Worm (Caenorhabditis elegans) whole organism, mixed stage, embryonic: Measurements from ENCODE around the gene H28G03.3.
A peak's percentile ranks its signal among the peaks of the same experiment; 100 is the strongest.

ENCODE experiments used
- M03D4.4 ChIP-seq: sonication (generic microtip); optimal IDR thresholded peaks from 2 replicates; lab custom pipeline; 2017; ENCODE audit warnings: mild to moderate bottlenecking, missing genetic modification characterization, missing compliant biosample characterization
- bed-3 ChIP-seq: fragments of 200-800 bp; sonication (Bioruptor generic); optimal IDR thresholded peaks from 3 replicates; lab custom pipeline; 2018; ENCODE audit warnings: mild to moderate bottlenecking, missing genetic modification characterization, moderate library complexity, missing compliant biosample characterization
- blmp-1 ChIP-seq: fragments of 150-350 bp; optimal IDR thresholded peaks from 2 replicates; lab custom pipeline; 2014; ENCODE audit warnings: missing biosample characterization, missing genetic modification characterization
- ceh-39 ChIP-seq: fragments of 150-350 bp; optimal IDR thresholded peaks from 2 replicates; lab custom pipeline; 2014; ENCODE audit warnings: missing biosample characterization, missing genetic modification characterization
- ceh-43 ChIP-seq: fragments of 200-800 bp; sonication (Bioruptor generic); optimal IDR thresholded peaks from 2 replicates; lab custom pipeline; 2018; ENCODE audit warnings: mild to moderate bottlenecking, missing genetic modification characterization, moderate library complexity, missing compliant biosample characterization
- ces-1 ChIP-seq: fragments of 150-350 bp; optimal IDR thresholded peaks from 2 replicates; lab custom pipeline; 2014; ENCODE audit warnings: missing biosample characterization, missing genetic modification reagents, missing genetic modification characterization
- cnd-1 ChIP-seq: fragments of 200-800 bp; sonication (Bioruptor generic); optimal IDR thresholded peaks from 2 replicates; lab custom pipeline; 2018; ENCODE audit warnings: mild to moderate bottlenecking, missing genetic modification characterization, missing compliant biosample characterization
- drap-1 ChIP-seq: fragments of 200-800 bp; sonication (Bioruptor generic); optimal IDR thresholded peaks from 3 replicates; lab custom pipeline; 2018; ENCODE audit warnings: mild to moderate bottlenecking, missing genetic modification characterization, missing compliant biosample characterization
- elt-1 ChIP-seq: sonication (generic microtip); optimal IDR thresholded peaks from 2 replicates; lab custom pipeline; 2017; ENCODE audit warnings: missing genetic modification characterization, mild to moderate bottlenecking, missing compliant biosample characterization, antibody characterized with exemption, moderate library complexity, borderline replicate concordance; ENCODE audit not compliant: insufficient read depth
- elt-3 ChIP-seq: fragments of 150-350 bp; optimal IDR thresholded peaks from 2 replicates; lab custom pipeline; 2014; ENCODE audit warnings: missing biosample characterization, missing genetic modification characterization
- flh-1 ChIP-seq: fragments of 200-800 bp; sonication (Bioruptor generic); optimal IDR thresholded peaks from 2 replicates; lab custom pipeline; 2018; ENCODE audit warnings: mild to moderate bottlenecking, missing genetic modification characterization, moderate library complexity, missing compliant biosample characterization
- ham-2 ChIP-seq: fragments of 200-800 bp; sonication (Bioruptor generic); optimal IDR thresholded peaks from 2 replicates; lab custom pipeline; 2018; ENCODE audit warnings: mild to moderate bottlenecking, missing genetic modification characterization, missing compliant biosample characterization
- lin-13 ChIP-seq: fragments of 150-350 bp; optimal IDR thresholded peaks from 2 replicates; lab custom pipeline; 2014; ENCODE audit warnings: missing biosample characterization, missing genetic modification characterization
- lin-32 ChIP-seq: fragments of 200-800 bp; sonication (Bioruptor generic); optimal IDR thresholded peaks from 2 replicates; lab custom pipeline; 2018; ENCODE audit warnings: mild to moderate bottlenecking, missing genetic modification characterization, missing compliant biosample characterization
- lsy-2 ChIP-seq: fragments of 150-350 bp; optimal IDR thresholded peaks from 2 replicates; lab custom pipeline; 2014; ENCODE audit warnings: missing biosample characterization, missing genetic modification characterization
- mab-5 ChIP-seq: fragments of 150-350 bp; optimal IDR thresholded peaks from 2 replicates; lab custom pipeline; 2014; ENCODE audit warnings: missing biosample characterization, missing genetic modification characterization
- mep-1 ChIP-seq: fragments of 150-350 bp; optimal IDR thresholded peaks from 2 replicates; lab custom pipeline; 2017; ENCODE audit warnings: missing biosample characterization, missing genetic modification reagents, missing genetic modification characterization, inconsistent platforms
- mls-2 ChIP-seq: sonication (generic microtip); optimal IDR thresholded peaks from 2 replicates; lab custom pipeline; 2016; ENCODE audit warnings: mild to moderate bottlenecking, missing genetic modification characterization, moderate library complexity, missing compliant biosample characterization
- nhr-12 ChIP-seq: fragments of 150-350 bp; optimal IDR thresholded peaks from 2 replicates; lab custom pipeline; 2014; ENCODE audit warnings: missing biosample characterization, missing genetic modification characterization
- nhr-2 ChIP-seq: fragments of 150-350 bp; optimal IDR thresholded peaks from 2 replicates; lab custom pipeline; 2014; ENCODE audit warnings: missing biosample characterization, missing genetic modification characterization
- nhr-237 ChIP-seq: fragments of 150-350 bp; optimal IDR thresholded peaks from 2 replicates; lab custom pipeline; 2014; ENCODE audit warnings: missing biosample characterization, missing genetic modification characterization
- nhr-28 ChIP-seq: fragments of 150-350 bp; optimal IDR thresholded peaks from 2 replicates; lab custom pipeline; 2014; ENCODE audit warnings: missing biosample characterization, missing genetic modification characterization
- nhr-76 ChIP-seq: sonication (generic microtip); optimal IDR thresholded peaks from 2 replicates; lab custom pipeline; 2017; ENCODE audit warnings: missing biosample characterization, missing genetic modification characterization
- pha-4 ChIP-seq: fragments of 150-350 bp; optimal IDR thresholded peaks from 2 replicates; lab custom pipeline; 2018; ENCODE audit warnings: missing biosample characterization, missing genetic modification reagents, missing genetic modification characterization
- sem-2 ChIP-seq: fragments of 200-800 bp; sonication (Bioruptor generic); optimal IDR thresholded peaks from 2 replicates; lab custom pipeline; 2018; ENCODE audit warnings: mild to moderate bottlenecking, missing genetic modification characterization, missing compliant biosample characterization
- snpc-4 ChIP-seq: fragments of 150-350 bp; optimal IDR thresholded peaks from 2 replicates; lab custom pipeline; 2014; ENCODE audit warnings: missing biosample characterization, missing genetic modification characterization
- sptf-1 ChIP-seq: sonication (generic microtip); optimal IDR thresholded peaks from 2 replicates; lab custom pipeline; 2017; ENCODE audit warnings: mild to moderate bottlenecking, missing genetic modification characterization, moderate library complexity, missing compliant biosample characterization
- tbx-8 ChIP-seq: fragments of 200-800 bp; sonication (Bioruptor generic); optimal IDR thresholded peaks from 2 replicates; lab custom pipeline; 2018; ENCODE audit warnings: mild to moderate bottlenecking, missing genetic modification characterization, moderate library complexity, missing compliant biosample characterization
- unc-120 ChIP-seq: sonication (generic microtip); optimal IDR thresholded peaks from 2 replicates; lab custom pipeline; 2017; ENCODE audit warnings: missing genetic modification characterization, missing compliant biosample characterization; ENCODE audit not compliant: poor library complexity, severe bottlenecking
- unc-39 ChIP-seq: fragments of 150-350 bp; optimal IDR thresholded peaks from 2 replicates; lab custom pipeline; 2014; ENCODE audit warnings: missing biosample characterization, missing genetic modification characterization
- unc-62 ChIP-seq: fragments of 150-350 bp; optimal IDR thresholded peaks from 2 replicates; lab custom pipeline; 2014; ENCODE audit warnings: missing biosample characterization, missing genetic modification reagents, missing genetic modification characterization
- zip-8 ChIP-seq: fragments of 150-350 bp; optimal IDR thresholded peaks from 2 replicates; lab custom pipeline; 2014; ENCODE audit warnings: missing biosample characterization, missing genetic modification characterization
- ztf-11 ChIP-seq: fragments of 150-350 bp; optimal IDR thresholded peaks from 2 replicates; lab custom pipeline; 2014; ENCODE audit warnings: missing biosample characterization, missing genetic modification characterization

Gene H28G03.3

DNA sequence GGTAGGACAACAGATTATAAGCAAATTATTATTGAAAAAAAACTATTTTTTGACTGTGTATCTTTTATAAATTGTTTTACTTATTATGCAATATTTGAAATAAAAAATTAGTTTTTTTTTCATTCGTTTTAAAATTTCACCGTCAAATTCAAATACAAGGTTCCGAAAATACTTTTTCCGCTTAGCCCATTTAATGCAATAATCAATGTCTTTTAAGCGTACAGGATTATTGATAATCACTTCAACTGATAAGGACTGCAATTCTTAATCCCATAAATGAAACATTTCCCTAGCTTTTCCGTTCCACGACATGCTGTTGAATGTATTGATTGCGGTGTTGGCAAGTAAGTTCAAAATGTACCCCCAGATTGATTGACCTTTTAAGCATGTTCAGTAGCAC, 30.8 kb upstream of the H28G03.3 start, which contains the start of gene nspg-12:
Gene nspg-12 (plus strand): TSS at position 301 of the 400 bp plus-strand sequence.
- no peak for TF ChIP-seq cnd-1 (tag; lab: Kevin White, UChicago)
- TF ChIP-seq pha-4 (tag; lab: Kevin White, UChicago) = no peak
- no peak for TF ChIP-seq snpc-4
- no peak for TF ChIP-seq unc-39 (tag; lab: Kevin White, UChicago)
- no peak for TF ChIP-seq ces-1 (GFP tag; lab: Kevin White, UChicago)
- TF ChIP-seq nhr-28 (tag; lab: Kevin White, UChicago) = no peak
- TF ChIP-seq ham-2 = no peak
- TF ChIP-seq unc-62 (GFP tag; lab: Kevin White, UChicago) = no peak
- no peak for TF ChIP-seq nhr-2 (tag; lab: Kevin White, UChicago)
- no peak for TF ChIP-seq lsy-2 (tag; lab: Kevin White, UChicago)
- no peak for TF ChIP-seq zip-8 (tag; lab: Kevin White, UChicago)
- no peak for TF ChIP-seq sptf-1 (tag; lab: Kevin White, UChicago)
- TF ChIP-seq nhr-237 (tag; lab: Kevin White, UChicago) = no peak
- no peak for TF ChIP-seq M03D4.4 (tag; lab: Kevin White, UChicago)
- no peak for TF ChIP-seq nhr-12
- no peak for TF ChIP-seq ceh-43 (GFP tag; lab: Kevin White, UChicago)
- TF ChIP-seq blmp-1 (tag; lab: Kevin White, UChicago) = no peak
- TF ChIP-seq lin-13 (tag; lab: Kevin White, UChicago) = no peak
- no peak for TF ChIP-seq ceh-39

DNA sequence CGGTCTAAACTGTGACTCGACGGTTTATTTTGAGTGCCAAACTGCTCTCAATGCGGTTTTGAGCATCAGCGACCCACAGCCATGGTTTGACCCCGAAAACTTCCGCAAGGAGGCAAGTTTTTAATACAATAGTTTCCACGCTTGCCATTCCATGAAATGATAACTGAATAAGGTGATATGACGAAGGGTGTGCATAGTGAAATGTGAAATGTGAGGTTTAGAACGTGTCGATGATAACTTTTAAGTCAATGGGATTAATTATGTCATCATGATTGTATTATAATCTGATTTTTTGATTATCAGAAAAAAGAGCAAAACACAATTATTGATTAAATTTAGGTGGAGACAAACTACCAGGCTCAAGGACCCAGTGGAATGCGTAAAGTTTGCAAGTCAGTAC, 29.2 kb upstream of the H28G03.3 start:
- TF ChIP-seq nhr-28 (tag; lab: Kevin White, UChicago) (no peak), unc-120 (no peak), unc-39 (tag; lab: Kevin White, UChicago) (no peak), elt-1 (tag; lab: Kevin White, UChicago) (no peak), flh-1 (GFP tag; lab: Kevin White, UChicago) (no peak), tbx-8 (GFP tag; lab: Kevin White, UChicago) (no peak), ceh-39 (no peak)

DNA sequence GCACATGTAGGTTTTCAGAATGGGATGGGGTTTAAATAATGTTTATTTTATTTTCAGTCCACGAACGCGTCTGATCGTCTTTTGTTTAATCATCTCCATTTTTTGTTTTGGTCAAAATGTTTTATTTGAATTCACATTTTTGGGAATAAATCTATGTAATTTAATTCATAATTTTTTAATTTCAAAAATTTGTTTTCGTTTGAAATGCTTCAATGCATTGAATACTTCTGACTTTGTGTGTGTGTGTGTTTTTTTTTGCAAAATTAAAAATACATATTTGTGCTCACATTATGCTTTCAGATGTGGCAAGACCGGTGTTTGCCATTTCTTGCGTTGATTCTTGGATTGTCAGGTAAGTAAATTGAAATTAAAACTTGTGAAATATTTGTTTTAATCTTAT, 28.7 kb upstream of the H28G03.3 start, which contains the start of gene nspg-13:
Gene nspg-13 (plus strand): TSS at position 301 of the 400 bp plus-strand sequence.
- no peak for TF ChIP-seq cnd-1 (tag; lab: Kevin White, UChicago)
- TF ChIP-seq lsy-2 (tag; lab: Kevin White, UChicago) = no peak
- TF ChIP-seq nhr-12 = no peak
- TF ChIP-seq M03D4.4 (tag; lab: Kevin White, UChicago) = no peak
- no peak for TF ChIP-seq nhr-237 (tag; lab: Kevin White, UChicago)
- TF ChIP-seq unc-120 = no peak
- no peak for TF ChIP-seq ceh-39
- no peak for TF ChIP-seq mab-5 (tag; lab: Kevin White, UChicago)
- no peak for TF ChIP-seq flh-1 (GFP tag; lab: Kevin White, UChicago)
- TF ChIP-seq sptf-1 (tag; lab: Kevin White, UChicago) = no peak
- no peak for TF ChIP-seq bed-3
- no peak for TF ChIP-seq ceh-43 (GFP tag; lab: Kevin White, UChicago)
- TF ChIP-seq unc-62 (GFP tag; lab: Kevin White, UChicago) = no peak
- TF ChIP-seq blmp-1 (tag; lab: Kevin White, UChicago) = no peak

DNA sequence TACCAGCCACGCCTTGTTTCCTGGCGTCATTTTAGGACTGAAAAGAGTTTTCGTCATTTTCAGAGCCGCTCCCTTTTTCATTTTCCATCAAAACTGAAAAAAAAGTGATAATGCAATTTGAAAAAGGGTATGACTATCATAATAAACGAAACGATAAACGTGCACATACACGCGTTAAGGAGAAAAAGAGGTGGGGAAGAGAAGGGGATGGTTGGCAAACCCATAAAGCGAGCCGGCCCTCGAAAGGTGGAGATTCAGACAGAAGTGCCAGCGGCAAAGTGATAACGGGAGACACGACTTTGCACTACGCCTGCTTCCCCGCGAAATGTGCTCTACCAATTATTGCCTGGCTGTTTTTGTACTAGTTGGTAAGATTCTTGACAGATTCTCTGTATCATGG, 26.6 kb upstream of the H28G03.3 start, which contains the start of gene nspg-14:
Gene nspg-14 (plus strand): TSS at position 250 of the 400 bp plus-strand sequence.
- TF ChIP-seq pha-4 (tag; lab: Kevin White, UChicago) (no peak), nhr-2 (tag; lab: Kevin White, UChicago) (no peak)

DNA sequence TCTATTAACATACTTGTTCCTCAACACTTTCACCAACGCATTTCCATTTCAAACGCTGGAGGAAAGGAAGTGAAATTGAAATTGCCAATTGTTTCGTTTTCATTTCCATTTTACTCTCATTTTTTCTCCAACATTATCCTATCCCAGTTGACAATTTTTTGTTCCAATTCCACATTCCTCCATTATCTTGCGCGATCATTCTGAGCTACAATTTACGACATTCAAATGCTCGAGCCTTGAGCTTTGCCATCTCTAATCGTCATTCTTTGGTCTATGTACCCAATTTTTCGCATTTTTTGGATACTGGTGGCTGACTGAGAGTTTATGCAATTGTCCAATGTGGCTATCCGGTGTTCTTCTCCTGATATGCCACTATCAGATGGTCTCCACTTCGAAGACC, 23.4 kb upstream of the H28G03.3 start, which contains the start of gene Y34B4A.10:
Gene Y34B4A.10 (plus strand): TSS at position 301 of the 400 bp plus-strand sequence.
- no peak for TF ChIP-seq mep-1
- no peak for TF ChIP-seq ceh-43 (GFP tag; lab: Kevin White, UChicago)
- no peak for TF ChIP-seq pha-4 (tag; lab: Kevin White, UChicago)
- no peak for TF ChIP-seq sptf-1 (tag; lab: Kevin White, UChicago)
- TF ChIP-seq, all 35 proteins: peak for 0

DNA sequence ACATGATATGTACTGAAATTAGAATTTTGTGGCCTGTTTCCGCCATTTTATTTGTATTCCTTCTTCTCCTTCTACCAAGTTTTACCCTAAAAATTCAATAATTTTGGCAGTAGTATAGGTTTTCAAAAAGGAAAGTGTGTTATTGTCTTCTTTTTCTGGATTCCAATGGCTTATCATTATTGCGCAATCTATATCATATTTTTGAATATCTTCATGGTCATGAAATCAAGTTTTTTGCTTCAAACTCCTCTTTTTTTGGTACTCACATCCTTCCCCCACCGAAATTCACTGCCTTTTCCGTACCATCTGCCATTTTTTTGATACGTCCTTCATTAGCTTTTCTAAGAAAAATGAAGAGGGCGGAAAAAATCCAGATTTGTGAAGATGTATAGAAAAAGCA, 22.6 kb upstream of the H28G03.3 start:
- peak; percentile 69 for TF ChIP-seq zip-8 (tag; lab: Kevin White, UChicago)
- TF ChIP-seq mab-5 (tag; lab: Kevin White, UChicago) = no peak

DNA sequence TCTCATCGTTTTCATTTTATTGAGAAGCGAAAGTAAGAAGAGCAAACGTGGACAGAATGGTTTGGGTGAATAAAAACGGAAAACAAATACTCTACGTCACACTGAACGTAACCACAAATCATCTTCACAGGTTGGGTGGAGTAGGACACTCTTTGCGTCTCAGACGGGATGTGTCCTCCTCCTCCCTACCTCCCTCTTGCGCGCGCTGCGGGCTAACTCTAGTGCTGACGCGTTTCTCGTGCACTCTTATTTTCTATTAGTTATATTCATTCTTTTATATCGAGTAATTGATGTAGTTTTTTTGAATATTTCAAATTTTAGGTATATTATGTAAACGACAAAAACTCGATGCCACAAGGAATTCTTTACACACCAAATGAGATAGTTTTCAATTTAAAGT, 17.9 kb upstream of the H28G03.3 start, which contains the start of gene Y34B4A.7:
Gene Y34B4A.7 (plus strand): TSS at position 297 of the 400 bp plus-strand sequence.
- no peak for TF ChIP-seq flh-1 (GFP tag; lab: Kevin White, UChicago)
- TF ChIP-seq ces-1 (GFP tag; lab: Kevin White, UChicago) = no peak
- no peak for TF ChIP-seq drap-1 (GFP tag; lab: Kevin White, UChicago)
- TF ChIP-seq lsy-2 (tag; lab: Kevin White, UChicago) = peak; percentile 39
- TF ChIP-seq ceh-39 = no peak
- TF ChIP-seq mep-1 = peak; percentile 23
- TF ChIP-seq mab-5 (tag; lab: Kevin White, UChicago) = no peak
- no peak for TF ChIP-seq ceh-43 (GFP tag; lab: Kevin White, UChicago)
- no peak for TF ChIP-seq elt-3 (tag; lab: Kevin White, UChicago)
- TF ChIP-seq cnd-1 (tag; lab: Kevin White, UChicago) = no peak
- no peak for TF ChIP-seq ztf-11
- TF ChIP-seq nhr-28 (tag; lab: Kevin White, UChicago) = no peak
- no peak for TF ChIP-seq lin-32 (GFP tag; lab: Kevin White, UChicago)
- TF ChIP-seq snpc-4 = no peak
- TF ChIP-seq bed-3 = no peak
- no peak for TF ChIP-seq mls-2 (tag; lab: Kevin White, UChicago)
- TF ChIP-seq nhr-76 (tag; lab: Kevin White, UChicago) = no peak
- TF ChIP-seq blmp-1 (tag; lab: Kevin White, UChicago) = no peak
- no peak for TF ChIP-seq unc-39 (tag; lab: Kevin White, UChicago)
- TF ChIP-seq sem-2 = no peak
- TF ChIP-seq tbx-8 (GFP tag; lab: Kevin White, UChicago) = no peak
- TF ChIP-seq zip-8 (tag; lab: Kevin White, UChicago) = no peak
- no peak for TF ChIP-seq nhr-237 (tag; lab: Kevin White, UChicago)
- TF ChIP-seq unc-120 = no peak
